Worm (Caenorhabditis elegans) whole organism, L2 larva: ENCODE measurements around the gene snb-1.

Experiments
- C34F6.9 ChIP-seq: fragments of 150-350 bp; optimal IDR thresholded peaks from 2 replicates; lab custom pipeline; 2014; ENCODE audit warnings: missing biosample characterization, missing genetic modification characterization
- F13H6.1 ChIP-seq: sonication (generic microtip); optimal IDR thresholded peaks from 2 replicates; lab custom pipeline; 2016; ENCODE audit warnings: missing genetic modification characterization, missing compliant biosample characterization
- R02D3.7 ChIP-seq: fragments of 150-350 bp; optimal IDR thresholded peaks from 2 replicates; lab custom pipeline; 2014; ENCODE audit warnings: missing biosample characterization, missing genetic modification characterization
- Y55F3AM.14 ChIP-seq: fragments of 200-800 bp; sonication (Bioruptor generic); optimal IDR thresholded peaks from 2 replicates; lab custom pipeline; 2018; ENCODE audit warnings: mild to moderate bottlenecking, missing genetic modification characterization, missing compliant biosample characterization
- ZK546.5 ChIP-seq: sonication (generic microtip); optimal IDR thresholded peaks from 2 replicates; lab custom pipeline; 2017; ENCODE audit warnings: missing biosample characterization, missing genetic modification characterization
- alr-1 ChIP-seq: fragments of 150-350 bp; optimal IDR thresholded peaks from 2 replicates; lab custom pipeline; 2014; ENCODE audit warnings: missing biosample characterization, missing genetic modification characterization
- aly-2 ChIP-seq: fragments of 150-350 bp; optimal IDR thresholded peaks from 2 replicates; lab custom pipeline; 2014; ENCODE audit warnings: missing biosample characterization, missing genetic modification characterization
- ama-1 ChIP-seq: fragments of 150-350 bp; optimal IDR thresholded peaks from 2 replicates; lab custom pipeline; 2018; ENCODE audit warnings: inconsistent platforms
- blmp-1 ChIP-seq: sonication (generic microtip); optimal IDR thresholded peaks from 2 replicates; lab custom pipeline; 2017; ENCODE audit warnings: missing genetic modification characterization, mild to moderate bottlenecking, missing compliant biosample characterization, antibody characterized with exemption, moderate library complexity; ENCODE audit not compliant: insufficient read depth
- ceh-16 ChIP-seq: fragments of 150-350 bp; optimal IDR thresholded peaks from 2 replicates; lab custom pipeline; 2014; ENCODE audit warnings: missing biosample characterization, missing genetic modification characterization
- ceh-82 ChIP-seq: fragments of 150-350 bp; optimal IDR thresholded peaks from 2 replicates; lab custom pipeline; 2014; ENCODE audit warnings: missing biosample characterization, missing genetic modification characterization
- crh-2 ChIP-seq: sonication (generic microtip); optimal IDR thresholded peaks from 2 replicates; lab custom pipeline; 2017; ENCODE audit warnings: missing biosample characterization, missing genetic modification characterization
- dmd-4 ChIP-seq: sonication (generic microtip); optimal IDR thresholded peaks from 2 replicates; lab custom pipeline; 2017; ENCODE audit warnings: missing biosample characterization, missing genetic modification characterization
- egl-27 ChIP-seq: sonication (generic microtip); optimal IDR thresholded peaks from 3 replicates; lab custom pipeline; 2017; ENCODE audit warnings: missing biosample characterization, missing genetic modification reagents, missing genetic modification characterization
- elt-1 ChIP-seq: fragments of 150-350 bp; optimal IDR thresholded peaks from 2 replicates; lab custom pipeline; 2014; ENCODE audit warnings: missing biosample characterization, missing genetic modification characterization
- elt-3 ChIP-seq: sonication (generic microtip); optimal IDR thresholded peaks from 2 replicates; lab custom pipeline; 2017; ENCODE audit warnings: missing biosample characterization, missing genetic modification characterization
- fos-1 ChIP-seq: fragments of 150-350 bp; optimal IDR thresholded peaks from 2 replicates; lab custom pipeline; 2014; ENCODE audit warnings: missing biosample characterization, missing genetic modification characterization
- gmeb-1 ChIP-seq: fragments of 150-350 bp; optimal IDR thresholded peaks from 2 replicates; lab custom pipeline; 2014; ENCODE audit warnings: missing biosample characterization, missing genetic modification characterization
- lin-11 ChIP-seq: fragments of 150-350 bp; sonication (generic microtip); optimal IDR thresholded peaks from 2 replicates; lab custom pipeline; 2014; ENCODE audit warnings: missing biosample characterization, missing genetic modification characterization, inconsistent platforms, mixed read lengths
- lin-13 ChIP-seq: fragments of 150-350 bp; optimal IDR thresholded peaks from 2 replicates; lab custom pipeline; 2014; ENCODE audit warnings: missing biosample characterization, missing genetic modification reagents, missing genetic modification characterization
- lin-39 ChIP-seq: fragments of 150-350 bp; optimal IDR thresholded peaks from 2 replicates; lab custom pipeline; 2014; ENCODE audit warnings: missing biosample characterization, missing genetic modification reagents, missing genetic modification characterization
- lsy-2 ChIP-seq, 2 experiments: fragments of 150-350 bp in 1 of 2; sonication (generic microtip) in 1 of 2; optimal IDR thresholded peaks; 2 replicates each; lab custom pipeline; 2014 to 2017; ENCODE audit warnings: missing biosample characterization in 2 of 2, missing genetic modification characterization in 2 of 2
- mab-5 ChIP-seq: fragments of 150-350 bp; optimal IDR thresholded peaks from 2 replicates; lab custom pipeline; 2014; ENCODE audit warnings: missing biosample characterization, missing genetic modification characterization
- mbf-1 ChIP-seq: sonication (generic microtip); optimal IDR thresholded peaks from 2 replicates; lab custom pipeline; 2017; ENCODE audit warnings: missing biosample characterization, missing genetic modification characterization
- mdl-1 ChIP-seq, 2 experiments: fragments of 150-350 bp in 1 of 2; sonication (generic microtip) in 1 of 2; optimal IDR thresholded peaks; 2 replicates each; lab custom pipeline; 2017; ENCODE audit warnings: missing biosample characterization in 2 of 2, missing genetic modification characterization in 2 of 2
- nhr-10 ChIP-seq: sonication (generic microtip); optimal IDR thresholded peaks from 2 replicates; lab custom pipeline; 2017; ENCODE audit warnings: missing biosample characterization, missing genetic modification characterization
- nhr-11 ChIP-seq: fragments of 150-350 bp; optimal IDR thresholded peaks from 2 replicates; lab custom pipeline; 2014; ENCODE audit warnings: missing biosample characterization, missing genetic modification characterization
- nhr-12 ChIP-seq: fragments of 150-350 bp; optimal IDR thresholded peaks from 2 replicates; lab custom pipeline; 2014; ENCODE audit warnings: missing biosample characterization, missing genetic modification characterization
- nhr-129 ChIP-seq: fragments of 150-350 bp; optimal IDR thresholded peaks from 2 replicates; lab custom pipeline; 2014; ENCODE audit warnings: missing biosample characterization, missing genetic modification characterization
- nhr-21 ChIP-seq: fragments of 150-350 bp; optimal IDR thresholded peaks from 2 replicates; lab custom pipeline; 2014; ENCODE audit warnings: missing biosample characterization, missing genetic modification characterization
- nhr-23 ChIP-seq: fragments of 150-350 bp; optimal IDR thresholded peaks from 2 replicates; lab custom pipeline; 2014; ENCODE audit warnings: missing biosample characterization, missing genetic modification reagents, missing genetic modification characterization
- nhr-237 ChIP-seq: fragments of 150-350 bp; optimal IDR thresholded peaks from 2 replicates; lab custom pipeline; 2014; ENCODE audit warnings: missing biosample characterization, missing genetic modification characterization
- nhr-25 ChIP-seq: fragments of 150-350 bp; sonication (generic microtip); optimal IDR thresholded peaks from 3 replicates; lab custom pipeline; 2014; ENCODE audit warnings: missing biosample characterization, missing genetic modification characterization
- nhr-6 ChIP-seq: fragments of 150-350 bp; optimal IDR thresholded peaks from 2 replicates; lab custom pipeline; 2014; ENCODE audit warnings: missing biosample characterization, missing genetic modification characterization
- nhr-77 ChIP-seq: fragments of 150-350 bp; optimal IDR thresholded peaks from 2 replicates; lab custom pipeline; 2014; ENCODE audit warnings: missing biosample characterization, missing genetic modification characterization
- peb-1 ChIP-seq: fragments of 150-350 bp; optimal IDR thresholded peaks from 2 replicates; lab custom pipeline; 2014; ENCODE audit warnings: missing biosample characterization, missing genetic modification characterization
- sem-4 ChIP-seq: fragments of 150-350 bp; optimal IDR thresholded peaks from 2 replicates; lab custom pipeline; 2014; ENCODE audit warnings: missing biosample characterization, missing genetic modification reagents, missing genetic modification characterization
- skn-1 ChIP-seq: sonication (generic microtip); optimal IDR thresholded peaks from 2 replicates; lab custom pipeline; 2017; ENCODE audit warnings: missing biosample characterization, missing genetic modification characterization
- sma-3 ChIP-seq: sonication (generic microtip); optimal IDR thresholded peaks from 2 replicates; lab custom pipeline; 2016; ENCODE audit warnings: missing genetic modification reagents, missing genetic modification characterization, missing compliant biosample characterization
- sma-9 ChIP-seq, 2 experiments: fragments of 150-350 bp in 1 of 2; sonication (generic microtip) in 1 of 2; optimal IDR thresholded peaks; 2 replicates each; lab custom pipeline; 2014 to 2016; ENCODE audit warnings: missing genetic modification characterization in 2 of 2, mild to moderate bottlenecking in 1 of 2, missing biosample characterization in 1 of 2, missing compliant biosample characterization in 1 of 2, missing genetic modification reagents in 1 of 2, moderate library complexity in 1 of 2
- snpc-4 ChIP-seq: fragments of 150-350 bp; optimal IDR thresholded peaks from 2 replicates; lab custom pipeline; 2014; ENCODE audit warnings: missing biosample characterization, missing genetic modification characterization
- unc-39 ChIP-seq: fragments of 150-350 bp; optimal IDR thresholded peaks from 2 replicates; lab custom pipeline; 2014; ENCODE audit warnings: missing biosample characterization, missing genetic modification characterization
- unc-55 ChIP-seq: fragments of 150-350 bp; sonication (generic microtip); optimal IDR thresholded peaks from 3 replicates; lab custom pipeline; 2014; ENCODE audit warnings: missing biosample characterization, missing genetic modification reagents, missing genetic modification characterization
- unc-62 ChIP-seq: fragments of 150-350 bp; optimal IDR thresholded peaks from 2 replicates; lab custom pipeline; 2014; ENCODE audit warnings: missing biosample characterization, missing genetic modification reagents, missing genetic modification characterization
- zag-1 ChIP-seq: fragments of 150-350 bp; optimal IDR thresholded peaks from 2 replicates; lab custom pipeline; 2014; ENCODE audit warnings: missing biosample characterization, missing genetic modification characterization
- ztf-1 ChIP-seq: fragments of 200-800 bp; sonication (Bioruptor generic); conservative IDR thresholded peaks from 2 replicates; pipeline ENCODE4 v1.3.6; 2022; ENCODE audit warnings: missing genetic modification characterization, missing compliant biosample characterization
- ztf-11 ChIP-seq: sonication (generic microtip); optimal IDR thresholded peaks from 2 replicates; lab custom pipeline; 2017; ENCODE audit warnings: missing biosample characterization, missing genetic modification characterization
- ztf-4 ChIP-seq: fragments of 150-350 bp; optimal IDR thresholded peaks from 2 replicates; lab custom pipeline; 2014; ENCODE audit warnings: missing biosample characterization, missing genetic modification characterization

The snb-1 gene

DNA sequence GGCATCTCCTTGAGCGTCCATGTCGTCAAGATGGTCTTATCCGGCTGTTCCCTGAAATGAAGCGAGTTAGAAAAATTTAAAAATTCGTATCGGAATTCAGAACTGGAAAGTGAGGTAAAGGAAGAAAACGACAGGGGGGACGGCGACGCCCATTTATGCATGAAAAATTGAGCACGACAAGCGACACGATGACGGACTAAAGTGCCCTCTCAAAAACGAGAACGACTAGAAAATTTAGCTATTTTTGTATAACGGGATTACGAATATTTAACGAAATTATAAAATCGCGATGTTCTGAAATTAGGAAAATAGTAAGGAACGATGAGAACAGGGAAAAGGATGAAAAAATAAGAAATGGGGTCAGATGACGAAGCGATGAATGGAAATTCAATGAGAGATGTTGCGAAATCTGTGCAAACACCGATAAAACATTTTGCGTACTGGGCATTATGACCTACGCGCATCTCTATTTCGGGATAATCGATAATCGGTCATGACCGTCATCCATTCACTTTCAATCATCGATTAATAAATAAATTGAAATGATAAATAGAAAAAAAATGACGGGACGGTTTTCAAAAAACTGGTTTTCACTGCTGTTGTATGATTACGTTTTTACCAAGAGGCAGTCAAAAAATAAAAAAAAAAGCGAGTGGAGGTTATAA is at the start of gene snb-1:
Gene snb-1 (minus strand): TSS at position 51 of the 665 bp plus-strand sequence.
- TF ChIP-seq sma-9 (GFP tag; optimal IDR thresholded peaks at IDR 0.05; lab: Kevin White, UChicago) (peak; percentile 73), sma-9 (tag; optimal IDR thresholded peaks at IDR 0.05; lab: Kevin White, UChicago) (no peak), skn-1 (no peak), nhr-11 (no peak), sma-3 (peak; percentile 72), mbf-1 (tag; lab: Kevin White, UChicago) (no peak), ama-1 (peak; percentile 11), nhr-12 (no peak), nhr-129 (peak; percentile 82), nhr-77 (tag; lab: Kevin White, UChicago) (no peak), mab-5 (tag; lab: Kevin White, UChicago) (peak; percentile 23), unc-55 (GFP tag; lab: Kevin White, UChicago) (peak; percentile 82), peb-1 (no peak), lin-39 (tag; lab: Kevin White, UChicago) (no peak), sem-4 (tag; lab: Kevin White, UChicago) (peak; percentile 38), unc-62 (GFP tag; lab: Kevin White, UChicago) (no peak), elt-3 (no peak), gmeb-1 (peak; percentile 66), ceh-82 (tag; lab: Kevin White, UChicago) (peak; percentile 87), unc-39 (no peak), ztf-4 (tag; lab: Kevin White, UChicago) (no peak), dmd-4 (tag; lab: Kevin White, UChicago) (no peak), fos-1 (tag; lab: Kevin White, UChicago) (peak; percentile 51), nhr-23 (tag; lab: Kevin White, UChicago) (no peak), ztf-11 (tag; lab: Kevin White, UChicago) (no peak), blmp-1 (tag; lab: Kevin White, UChicago) (peak; percentile 87), nhr-10 (no peak), lsy-2 (tag; optimal IDR thresholded peaks at IDR 0.05; lab: Kevin White, UChicago) (peak; percentile 54 to 80), mdl-1 (tag; optimal IDR thresholded peaks at IDR 0.05; lab: Kevin White, UChicago) (no peak), alr-1 (tag; lab: Kevin White, UChicago) (no peak), zag-1 (tag; lab: Kevin White, UChicago) (no peak), lin-13 (GFP tag; lab: Kevin White, UChicago) (peak; percentile 34), crh-2 (tag; lab: Kevin White, UChicago) (peak; percentile 81), ztf-1 (no peak), egl-27 (tag; lab: Kevin White, UChicago) (peak; percentile 12), Y55F3AM.14 (GFP tag; lab: Kevin White, UChicago) (no peak), aly-2 (tag; lab: Kevin White, UChicago) (no peak), nhr-6 (tag; lab: Kevin White, UChicago) (no peak), C34F6.9 (peak; percentile 81), elt-1 (tag; lab: Kevin White, UChicago) (no peak), ZK546.5 (tag; lab: Kevin White, UChicago) (no peak), nhr-25 (peak; percentile 78), F13H6.1 (tag; lab: Kevin White, UChicago) (peak; percentile 32), R02D3.7 (tag; lab: Kevin White, UChicago) (no peak), ceh-16 (tag; lab: Kevin White, UChicago) (no peak), nhr-237 (tag; lab: Kevin White, UChicago) (no peak), nhr-21 (tag; lab: Kevin White, UChicago) (peak; percentile 62), snpc-4 (tag; lab: Kevin White, UChicago) (no peak), lin-11 (tag; lab: Kevin White, UChicago) (no peak)
- TF ChIP-seq, all 48 proteins: peak for 19
